Worm (Caenorhabditis elegans): Measurements from ENCODE around the gene K01A2.4.

ce11 chrII:273872-274271, 33.4 kb upstream of the K01A2.4 start, which contains the start of gene B0432.7:
- TF ChIP-seq sox-4 (tag; optimal IDR thresholded peaks at IDR 0.05) (no peak), nhr-232 (tag; optimal IDR thresholded peaks at IDR 0.05) (no peak), ahr-1 (tag; optimal IDR thresholded peaks at IDR 0.05) (no peak), zip-5 (tag; optimal IDR thresholded peaks at IDR 0.05) (no peak), sox-2 (GFP tag; IDR thresholded peaks at IDR 0.05) (no peak), K09A11.1 (tag; optimal IDR thresholded peaks at IDR 0.05; ENCODE audit: insufficient read depth) (no peak), ceh-34 (tag; optimal IDR thresholded peaks at IDR 0.05) (no peak), pha-4 (tag; optimal IDR thresholded peaks at IDR 0.05) (no peak), hlh-30 (tag; optimal IDR thresholded peaks at IDR 0.05; ENCODE audit: insufficient read depth) (no peak), tbx-2 (tag; optimal IDR thresholded peaks at IDR 0.05) (no peak)

Data from whole organism, late embryonic.